Worm (Caenorhabditis elegans) whole organism, young adult: ENCODE measurements around the gene crn-6.

Source experiments
- F22D6.2 ChIP-seq: sonication (generic microtip); optimal IDR thresholded peaks from 2 replicates; lab custom pipeline; 2016; ENCODE audit warnings: mild to moderate bottlenecking, missing genetic modification characterization, missing compliant biosample characterization
- F37B4.10 ChIP-seq: fragments of 200-800 bp; sonication (Bioruptor generic); IDR thresholded peaks from 2 replicates; pipeline ENCODE4 v1.3.6; 2022; ENCODE audit warnings: missing genetic modification characterization, missing compliant biosample characterization
- ama-1 ChIP-seq, 3 experiments: fragments of 150-350 bp in 1 of 3; sonication (generic microtip) in 2 of 3; optimal IDR thresholded peaks; 2 replicates each; lab custom pipeline; 2014 to 2018; ENCODE audit warnings: missing biosample characterization in 2 of 3, missing genetic modification characterization in 2 of 3, missing genetic modification reagents in 2 of 3
- egl-44 ChIP-seq: fragments of 200-800 bp; sonication (Bioruptor generic); IDR thresholded peaks from 2 replicates; pipeline ENCODE4 v1.3.6; 2022; ENCODE audit warnings: missing genetic modification reagents, missing genetic modification characterization, missing compliant biosample characterization
- gei-17 ChIP-seq: fragments of 200-800 bp; sonication (Bioruptor generic); optimal IDR thresholded peaks from 2 replicates; lab custom pipeline; 2018; ENCODE audit warnings: mild to moderate bottlenecking, missing genetic modification characterization, missing compliant biosample characterization
- hrde-1 ChIP-seq: sonication (generic microtip); optimal IDR thresholded peaks from 2 replicates; lab custom pipeline; 2016; ENCODE audit warnings: missing genetic modification characterization, mild to moderate bottlenecking, missing compliant biosample characterization, moderate library complexity, missing genotype, missing genetic modification reagents, borderline replicate concordance
- lin-54 ChIP-seq: fragments of 200-800 bp; sonication (Bioruptor generic); optimal IDR thresholded peaks from 2 replicates; lab custom pipeline; 2018; ENCODE audit warnings: mild to moderate bottlenecking, missing genetic modification characterization, missing compliant biosample characterization
- mes-4 ChIP-seq: sonication (generic microtip); optimal IDR thresholded peaks from 2 replicates; lab custom pipeline; 2016; ENCODE audit warnings: missing genotype, missing genetic modification characterization, missing compliant biosample characterization
- pbrm-1 ChIP-seq: fragments of 200-800 bp; sonication (Bioruptor generic); IDR thresholded peaks from 2 replicates; pipeline ENCODE4 v1.3.6; 2022; ENCODE audit warnings: missing genetic modification reagents, missing genetic modification characterization, missing compliant biosample characterization
- pha-4 ChIP-seq: fragments of 150-350 bp; sonication (generic microtip); optimal IDR thresholded peaks from 2 replicates; lab custom pipeline; 2014; ENCODE audit warnings: missing biosample characterization, missing genetic modification reagents, missing genetic modification characterization
- ztf-18 ChIP-seq: sonication (generic microtip); optimal IDR thresholded peaks from 2 replicates; lab custom pipeline; 2016; ENCODE audit warnings: missing genotype, mild to moderate bottlenecking, missing genetic modification characterization, missing compliant biosample characterization

DNA sequence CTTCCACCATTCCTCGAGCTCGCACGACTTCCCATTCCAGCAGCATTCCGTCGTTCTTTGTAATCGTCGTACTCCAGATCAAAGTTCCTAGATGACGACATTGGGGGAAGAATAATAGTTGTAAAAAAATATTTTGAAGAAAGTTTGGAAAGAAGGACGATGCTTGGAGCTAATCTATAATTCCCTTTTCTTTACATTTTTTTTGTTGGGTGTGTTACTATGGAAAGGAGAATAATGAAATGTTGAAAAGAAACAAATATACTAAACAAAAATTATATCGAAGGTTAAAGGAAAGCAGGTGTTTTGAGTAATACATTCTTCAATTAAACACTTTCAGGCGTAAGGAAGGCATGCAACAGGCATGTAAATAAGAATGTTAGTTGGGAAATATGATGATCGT, 37.8 kb upstream of the crn-6 start, which contains the start of gene C40H1.3:
- TF ChIP-seq mes-4 (tag; lab: Kevin White, UChicago) = no peak
- no peak for TF ChIP-seq gei-17 (GFP tag; lab: Kevin White, UChicago)
- no peak for TF ChIP-seq lin-54 (GFP tag; lab: Kevin White, UChicago)
- no peak for TF ChIP-seq F37B4.10 (GFP tag; lab: Robert Waterston, UW)
- TF ChIP-seq egl-44 (GFP tag; lab: Robert Waterston, UW) = no peak
- no peak for TF ChIP-seq hrde-1 (tag; lab: Kevin White, UChicago)
- TF ChIP-seq F22D6.2 (tag; lab: Kevin White, UChicago) = no peak
- no peak for TF ChIP-seq ama-1 (optimal IDR thresholded peaks at IDR 0.05; lab: Kevin White, UChicago)
- TF ChIP-seq ama-1 (GFP tag; optimal IDR thresholded peaks at IDR 0.05; lab: Kevin White, UChicago) = no peak
- no peak for TF ChIP-seq pbrm-1 (GFP tag; lab: Robert Waterston, UW)
- no peak for TF ChIP-seq ztf-18 (tag; lab: Kevin White, UChicago)
- no peak for TF ChIP-seq pha-4 (tag; lab: Kevin White, UChicago)
